Fruit fly (Drosophila melanogaster) whole organism, embryonic: Measurements from ENCODE around the gene CG11986.

Experiments used
- Atf3 ChIP-seq: fragments of 200-800 bp; sonication (Bioruptor generic); optimal IDR thresholded peaks from 3 replicates; lab custom pipeline; 2016; ENCODE audit warnings: missing biosample characterization, missing genetic modification characterization
- BtbVII ChIP-seq: fragments of 200-800 bp; sonication (Bioruptor generic); optimal IDR thresholded peaks from 3 replicates; lab custom pipeline; 2017; ENCODE audit warnings: missing biosample characterization, mild to moderate bottlenecking, missing genetic modification characterization
- CG10274 ChIP-seq: fragments of 200-800 bp; sonication (Bioruptor generic); optimal IDR thresholded peaks from 3 replicates; lab custom pipeline; 2017; ENCODE audit warnings: missing biosample characterization, mild to moderate bottlenecking, missing genetic modification characterization
- CG10543 ChIP-seq: fragments of 200-800 bp; sonication (Bioruptor generic); optimal IDR thresholded peaks from 3 replicates; lab custom pipeline; 2017; ENCODE audit warnings: missing biosample characterization, mild to moderate bottlenecking, missing genetic modification characterization, moderate library complexity
- CG11560 ChIP-seq: fragments of 200-800 bp; sonication (Bioruptor generic); IDR thresholded peaks from 3 replicates; pipeline ENCODE4 v1.3.6; 2022; ENCODE audit warnings: missing biosample characterization, missing genetic modification characterization
- CG11723 ChIP-seq: fragments of 200-800 bp; sonication (Bioruptor generic); optimal IDR thresholded peaks from 2 replicates; lab custom pipeline; 2017; ENCODE audit warnings: missing biosample characterization, mild to moderate bottlenecking, missing genetic modification characterization
- CG12942 ChIP-seq: fragments of 200-800 bp; sonication (Bioruptor generic); optimal IDR thresholded peaks from 3 replicates; lab custom pipeline; 2016; ENCODE audit warnings: missing biosample characterization, missing genetic modification characterization
- CG13624 ChIP-seq: fragments of 200-800 bp; sonication (Bioruptor generic); optimal IDR thresholded peaks from 2 replicates; lab custom pipeline; 2016; ENCODE audit warnings: missing biosample characterization, missing genetic modification characterization
- CG13894 ChIP-seq: fragments of 200-800 bp; sonication (Bioruptor generic); optimal IDR thresholded peaks from 3 replicates; lab custom pipeline; 2018; ENCODE audit warnings: missing biosample characterization, mild to moderate bottlenecking, missing genetic modification characterization, moderate library complexity
- CG14014 ChIP-seq: fragments of 200-800 bp; sonication (Bioruptor generic); IDR thresholded peaks from 2 replicates; pipeline ENCODE4 v1.3.6; 2022; ENCODE audit warnings: missing biosample characterization, missing genetic modification characterization
- CG15514 ChIP-seq: fragments of 200-800 bp; sonication (Bioruptor generic); optimal IDR thresholded peaks from 3 replicates; lab custom pipeline; 2017; ENCODE audit warnings: missing biosample characterization, missing genetic modification characterization, mild to moderate bottlenecking, moderate library complexity, missing genetic modification reagents
- CG15601 ChIP-seq: fragments of 200-800 bp; sonication (Bioruptor generic); optimal IDR thresholded peaks from 3 replicates; lab custom pipeline; 2019; ENCODE audit warnings: missing biosample characterization, mild to moderate bottlenecking, missing genetic modification characterization, moderate library complexity
- CG18011 ChIP-seq: fragments of 200-800 bp; sonication (Bioruptor generic); optimal IDR thresholded peaks from 2 replicates; lab custom pipeline; 2017; ENCODE audit warnings: missing biosample characterization, missing genetic modification characterization, mild to moderate bottlenecking, moderate library complexity, missing genotype
- CG30403 ChIP-seq: fragments of 200-800 bp; sonication (Bioruptor generic); optimal IDR thresholded peaks from 3 replicates; lab custom pipeline; 2016; ENCODE audit warnings: missing biosample characterization, missing genetic modification characterization
- CG33557 ChIP-seq: fragments of 200-800 bp; sonication (Bioruptor generic); optimal IDR thresholded peaks from 2 replicates; lab custom pipeline; 2019; ENCODE audit warnings: missing biosample characterization, mild to moderate bottlenecking, missing genetic modification characterization, moderate library complexity
- CG4282 ChIP-seq: fragments of 200-800 bp; sonication (Bioruptor generic); optimal IDR thresholded peaks from 2 replicates; lab custom pipeline; 2016; ENCODE audit warnings: missing biosample characterization, missing genetic modification characterization
- CG4360 ChIP-seq: fragments of 200-800 bp; sonication (Bioruptor generic); IDR thresholded peaks from 2 replicates; pipeline ENCODE4 v1.3.6; 2022; ENCODE audit warnings: missing biosample characterization, missing genetic modification characterization
- CG4854 ChIP-seq: fragments of 200-800 bp; sonication (Bioruptor generic); optimal IDR thresholded peaks from 2 replicates; lab custom pipeline; 2016; ENCODE audit warnings: missing biosample characterization, missing genetic modification characterization, inconsistent platforms
- CG6254 ChIP-seq: fragments of 200-800 bp; sonication (Bioruptor generic); optimal IDR thresholded peaks from 3 replicates; lab custom pipeline; 2017; ENCODE audit warnings: mild to moderate bottlenecking, missing biosample characterization, missing genetic modification reagents, missing genetic modification characterization
- CG7745 ChIP-seq: fragments of 200-800 bp; sonication (Bioruptor generic); optimal IDR thresholded peaks from 2 replicates; lab custom pipeline; 2018; ENCODE audit warnings: missing biosample characterization, mild to moderate bottlenecking, missing genetic modification characterization, moderate library complexity
- CG9437 ChIP-seq: fragments of 200-800 bp; sonication (Bioruptor generic); optimal IDR thresholded peaks from 2 replicates; lab custom pipeline; 2018; ENCODE audit warnings: missing biosample characterization, mild to moderate bottlenecking, missing genetic modification characterization
- Dfd ChIP-seq, 2 experiments: fragments of >200 bp; optimal IDR thresholded peaks; 2 replicates each; lab custom pipeline; 2017; ENCODE audit warnings: missing biosample characterization in 2 of 2, missing genetic modification characterization in 2 of 2
- ERR ChIP-seq: fragments of 200-800 bp; sonication (Bioruptor generic); optimal IDR thresholded peaks from 2 replicates; lab custom pipeline; 2016; ENCODE audit warnings: missing biosample characterization, missing genetic modification characterization
- HHEX ChIP-seq: fragments of 200-800 bp; sonication (Bioruptor generic); optimal IDR thresholded peaks from 3 replicates; lab custom pipeline; 2017; ENCODE audit warnings: missing biosample characterization, mild to moderate bottlenecking, missing genetic modification characterization, missing genetic modification reagents
- Hr3 ChIP-seq: fragments of 200-800 bp; sonication (Bioruptor generic); optimal IDR thresholded peaks from 3 replicates; lab custom pipeline; 2016; ENCODE audit warnings: missing biosample characterization, missing genetic modification characterization
- Med ChIP-seq: fragments of 200-800 bp; sonication (Bioruptor generic); peaks from one replicate; lab custom pipeline; 2016; ENCODE audit warnings: missing biosample characterization, missing genetic modification characterization, mild to moderate bottlenecking, inconsistent platforms, moderate library complexity
- NK7.1 ChIP-seq: fragments of 200-800 bp; sonication (Bioruptor generic); optimal IDR thresholded peaks from 3 replicates; lab custom pipeline; 2016; ENCODE audit warnings: missing biosample characterization, missing genetic modification characterization
- Nf-YB ChIP-seq: fragments of 200-800 bp; sonication (Bioruptor generic); optimal IDR thresholded peaks from 3 replicates; lab custom pipeline; 2019; ENCODE audit warnings: missing biosample characterization, mild to moderate bottlenecking, missing genetic modification characterization, moderate library complexity
- Nf-YC ChIP-seq: fragments of 200-800 bp; optimal IDR thresholded peaks from 3 replicates; lab custom pipeline; 2019; ENCODE audit warnings: missing biosample characterization, mild to moderate bottlenecking, missing genetic modification characterization, moderate library complexity
- Trl ChIP-seq, 3 experiments: fragments of >200 bp in 2 of 3; fragments of 200-800 bp in 1 of 3; sonication (Bioruptor generic) in 1 of 3; optimal IDR thresholded peaks; 2 replicates in 1 of 3; 3 replicates in 2 of 3; lab custom pipeline; 2016 to 2017; ENCODE audit warnings: missing biosample characterization in 1 of 3, missing genetic modification characterization in 1 of 3
- dm ChIP-seq: fragments of 200-800 bp; sonication (Bioruptor generic); optimal IDR thresholded peaks from 3 replicates; lab custom pipeline; 2016; ENCODE audit warnings: missing biosample characterization, missing genetic modification characterization
- dmrt11E ChIP-seq: fragments of 200-800 bp; sonication (Bioruptor generic); optimal IDR thresholded peaks from 3 replicates; lab custom pipeline; 2018; ENCODE audit warnings: missing biosample characterization, mild to moderate bottlenecking, missing genetic modification characterization, moderate library complexity
- dmrt99B ChIP-seq: fragments of 200-800 bp; sonication (Bioruptor generic); optimal IDR thresholded peaks from 2 replicates; lab custom pipeline; 2018; ENCODE audit warnings: missing biosample characterization, mild to moderate bottlenecking, missing genetic modification characterization, moderate library complexity
- ems ChIP-seq: fragments of 200-800 bp; sonication (Bioruptor generic); optimal IDR thresholded peaks from 3 replicates; lab custom pipeline; 2016; ENCODE audit warnings: missing biosample characterization, missing genetic modification characterization
- gcm2 ChIP-seq: fragments of 200-800 bp; sonication (Bioruptor generic); optimal IDR thresholded peaks from 2 replicates; lab custom pipeline; 2016; ENCODE audit warnings: missing biosample characterization, missing genetic modification characterization
- kay ChIP-seq: fragments of 200-800 bp; sonication (Bioruptor generic); optimal IDR thresholded peaks from 2 replicates; lab custom pipeline; 2016; ENCODE audit warnings: missing biosample characterization, missing genetic modification characterization
- kni ChIP-seq: fragments of 200-800 bp; sonication (Bioruptor generic); optimal IDR thresholded peaks from 3 replicates; lab custom pipeline; 2017; ENCODE audit warnings: mild to moderate bottlenecking, missing biosample characterization, missing genetic modification reagents, missing genetic modification characterization
- lilli ChIP-seq: fragments of 200-800 bp; sonication (Bioruptor generic); optimal IDR thresholded peaks from 3 replicates; lab custom pipeline; 2016; ENCODE audit warnings: missing biosample characterization, missing genetic modification characterization
- mam ChIP-seq: fragments of 200-800 bp; sonication (Bioruptor generic); optimal IDR thresholded peaks from 3 replicates; lab custom pipeline; 2016; ENCODE audit warnings: missing biosample characterization, missing genetic modification characterization
- nerfin-1 ChIP-seq: fragments of 200-800 bp; sonication (Bioruptor generic); optimal IDR thresholded peaks from 3 replicates; lab custom pipeline; 2019; ENCODE audit warnings: missing biosample characterization, mild to moderate bottlenecking, missing genetic modification characterization, moderate library complexity
- p53 ChIP-seq: fragments of 200-800 bp; sonication (Bioruptor generic); optimal IDR thresholded peaks from 2 replicates; lab custom pipeline; 2016; ENCODE audit warnings: missing biosample characterization, missing genetic modification characterization
- pfk ChIP-seq: fragments of 200-800 bp; sonication (Bioruptor generic); optimal IDR thresholded peaks from 2 replicates; lab custom pipeline; 2018; ENCODE audit warnings: missing biosample characterization, mild to moderate bottlenecking, missing genetic modification characterization, moderate library complexity
- repo ChIP-seq: fragments of 200-800 bp; sonication (Bioruptor generic); optimal IDR thresholded peaks from 2 replicates; lab custom pipeline; 2016; ENCODE audit warnings: missing biosample characterization, missing genetic modification characterization
- sc ChIP-seq, 3 experiments: fragments of >200 bp in 2 of 3; fragments of 200-800 bp in 1 of 3; sonication (Bioruptor generic) in 1 of 3; optimal IDR thresholded peaks; 2 replicates in 2 of 3; 3 replicates in 1 of 3; lab custom pipeline; 2017; ENCODE audit warnings: mild to moderate bottlenecking in 1 of 3, missing biosample characterization in 1 of 3, missing genetic modification characterization in 1 of 3, missing genetic modification reagents in 1 of 3
- so ChIP-seq: fragments of 200-800 bp; sonication (Bioruptor generic); IDR thresholded peaks from 3 replicates; pipeline ENCODE4 v1.3.6; 2022; ENCODE audit warnings: missing biosample characterization, missing genetic modification characterization
- tx ChIP-seq: fragments of 200-800 bp; sonication (Bioruptor generic); optimal IDR thresholded peaks from 2 replicates; lab custom pipeline; 2016; ENCODE audit warnings: missing biosample characterization, missing genetic modification characterization
- unpg ChIP-seq: fragments of 200-800 bp; sonication (Bioruptor generic); optimal IDR thresholded peaks from 3 replicates; lab custom pipeline; 2018; ENCODE audit warnings: missing biosample characterization, mild to moderate bottlenecking, missing genetic modification characterization, moderate library complexity
- vfl ChIP-seq: fragments of 200-800 bp; sonication (Bioruptor generic); optimal IDR thresholded peaks from 2 replicates; lab custom pipeline; 2016; ENCODE audit warnings: missing biosample characterization, missing genetic modification characterization
- zf30C ChIP-seq: fragments of 200-800 bp; sonication (Bioruptor generic); optimal IDR thresholded peaks from 3 replicates; lab custom pipeline; 2018; ENCODE audit warnings: missing biosample characterization, mild to moderate bottlenecking, missing genetic modification characterization
- zfh2 ChIP-seq: fragments of 200-800 bp; sonication (Bioruptor generic); optimal IDR thresholded peaks from 2 replicates; lab custom pipeline; 2016; ENCODE audit warnings: missing biosample characterization, missing genetic modification characterization

Gene CG11986

DNA sequence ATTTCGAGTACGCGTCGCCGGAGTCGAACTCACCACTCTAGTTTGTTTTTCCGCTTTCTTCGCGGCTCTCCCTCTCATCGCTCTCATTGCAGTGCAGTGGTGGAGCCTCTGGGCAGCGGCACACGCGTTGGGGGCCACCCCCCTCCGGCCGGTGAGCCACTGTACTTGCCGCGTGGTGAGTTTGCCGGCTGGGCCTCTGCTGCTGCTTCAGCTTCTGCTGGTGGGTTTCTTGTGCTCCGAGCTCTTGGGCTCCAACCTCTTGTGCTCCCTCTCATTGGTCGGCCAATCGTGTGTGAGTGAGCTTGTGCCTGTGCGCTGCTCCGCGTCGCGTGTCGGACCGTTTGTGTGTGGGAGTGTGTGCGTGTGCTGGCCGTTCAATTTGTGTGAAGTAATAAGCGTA, 37.8 kb downstream of the CG11986 start (continued):
- peak; percentile 28 for TF ChIP-seq Atf3 (GFP tag; lab: Kevin White, UChicago)
- TF ChIP-seq Hr3 (GFP tag; lab: Kevin White, UChicago) = no peak
- peak; percentile 53 for TF ChIP-seq pfk (GFP tag; lab: Kevin White, UChicago)
- TF ChIP-seq CG6254 (GFP tag; lab: Kevin White, UChicago) = peak; percentile 17
- TF ChIP-seq CG11560 (tag; lab: Robert Waterston, UW) = no peak
- TF ChIP-seq CG33557 (GFP tag; lab: Kevin White, UChicago) = peak; percentile 27
- peak; percentile 29 for TF ChIP-seq CG11723 (GFP tag; lab: Kevin White, UChicago)
- TF ChIP-seq CG4854 (GFP tag; lab: Kevin White, UChicago) = peak; percentile 6
- TF ChIP-seq zf30C (GFP tag; lab: Kevin White, UChicago) = peak; percentile 46
- peak; percentile 4 for TF ChIP-seq BtbVII (GFP tag; lab: Kevin White, UChicago)
- peak; percentile 33 for TF ChIP-seq dmrt99B (tag; lab: Kevin White, UChicago)
- no peak for TF ChIP-seq sc (optimal IDR thresholded peaks at IDR 0.05; lab: Kevin White, UChicago)
- TF ChIP-seq sc (GFP tag; optimal IDR thresholded peaks at IDR 0.05; lab: Kevin White, UChicago) = no peak
- TF ChIP-seq lilli = peak; percentile 85
- TF ChIP-seq NK7.1 = peak; percentile 39
- TF ChIP-seq vfl (GFP tag; lab: Kevin White, UChicago) = peak; percentile 64
- no peak for TF ChIP-seq CG9437 (GFP tag; lab: Kevin White, UChicago)
- peak; percentile 81 for TF ChIP-seq CG13624 (GFP tag; lab: Kevin White, UChicago)
- peak; percentile 82 for TF ChIP-seq kay (GFP tag; lab: Kevin White, UChicago)
- TF ChIP-seq CG18011 (GFP tag; lab: Kevin White, UChicago) = peak; percentile 1
- peak; percentile 54 for TF ChIP-seq repo (GFP tag; lab: Kevin White, UChicago)
- peak; percentile 88 to 94 for TF ChIP-seq Trl (optimal IDR thresholded peaks at IDR 0.05; lab: Kevin White, UChicago)
- TF ChIP-seq Trl (GFP tag; optimal IDR thresholded peaks at IDR 0.05; lab: Kevin White, UChicago) = peak; percentile 84
- peak; percentile 51 for TF ChIP-seq HHEX (GFP tag; lab: Kevin White, UChicago)
- TF ChIP-seq Nf-YC (tag; lab: Kevin White, UChicago) = peak; percentile 95
- peak; percentile 74 for TF ChIP-seq mam
- TF ChIP-seq CG4282 = peak; percentile 62
- TF ChIP-seq CG15514 (GFP tag; lab: Kevin White, UChicago) = peak; percentile 72
- TF ChIP-seq gcm2 = peak; percentile 70
- peak; percentile 62 for TF ChIP-seq ems (GFP tag; lab: Kevin White, UChicago)
- peak; percentile 66 for TF ChIP-seq zfh2 (GFP tag; lab: Kevin White, UChicago)
- peak; percentile 51 for TF ChIP-seq CG7745 (tag; lab: Kevin White, UChicago)
- TF ChIP-seq Dfd (GFP tag; optimal IDR thresholded peaks at IDR 0.05; lab: Kevin White, UChicago) = no peak
- peak; percentile 77 for TF ChIP-seq ERR
- TF ChIP-seq CG13894 (tag; lab: Kevin White, UChicago) = peak; percentile 82
- no peak for TF ChIP-seq dmrt11E
- no peak for TF ChIP-seq CG14014 (GFP tag; lab: Robert Waterston, UW)
- TF ChIP-seq so (GFP tag; lab: Robert Waterston, UW) = no peak
- no peak for TF ChIP-seq p53 (GFP tag; lab: Kevin White, UChicago)
- peak; percentile 91 for TF ChIP-seq Nf-YB (GFP tag; lab: Kevin White, UChicago)
- peak; percentile 21 for TF ChIP-seq CG12942 (GFP tag; lab: Kevin White, UChicago)
- no peak for TF ChIP-seq CG15601 (tag; lab: Kevin White, UChicago)
- peak; percentile 83 for TF ChIP-seq kni (GFP tag; lab: Kevin White, UChicago)
- peak; percentile 43 for TF ChIP-seq CG30403
- TF ChIP-seq unpg (GFP tag; lab: Kevin White, UChicago) = peak; percentile 34
- TF ChIP-seq Med (GFP tag; lab: Kevin White, UChicago) = peak; percentile 97
- TF ChIP-seq CG10274 (GFP tag; lab: Kevin White, UChicago) = no peak
- no peak for TF ChIP-seq nerfin-1
- peak; percentile 52 for TF ChIP-seq tx (GFP tag; lab: Kevin White, UChicago)
- TF ChIP-seq CG10543 (GFP tag; lab: Kevin White, UChicago) = peak; percentile 91
- TF ChIP-seq dm (GFP tag; lab: Kevin White, UChicago) = peak; percentile 64
- no peak for TF ChIP-seq CG4360 (GFP tag; lab: Robert Waterston, UW)
